ENCODE assay signal across 1 fruit fly cellular context in the genomic region with DNA sequence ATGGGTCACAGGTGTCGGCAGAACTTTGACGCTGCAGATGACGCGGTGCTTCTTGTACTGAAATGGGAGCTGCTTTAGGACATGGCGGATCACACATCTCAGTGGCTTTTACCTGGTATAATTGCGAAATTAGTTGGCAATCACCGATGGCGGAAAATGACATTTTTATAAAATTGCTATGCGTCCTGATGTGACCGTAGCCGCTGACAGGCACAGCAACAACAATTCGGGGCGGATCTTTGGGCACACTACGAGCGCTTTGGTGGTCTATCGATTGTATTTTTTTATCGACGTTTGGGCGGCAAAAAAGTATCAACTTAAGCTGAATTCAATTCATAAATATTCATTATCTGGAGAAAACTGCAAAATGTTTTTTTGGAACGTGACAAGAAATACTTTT.
A peak's percentile ranks its signal among the peaks of the same experiment; 100 is the strongest.
TF ChIP-seq lines count a peak whose summit lies in the region.

A gene (minus strand): TSS at position 223 of the 400 bp plus-strand sequence.

TF ChIP-seq in whole organism, embryonic, 481 proteins besides CTCF, POLR2A, EP300 and RAD21 (continued from another document):
- TF ChIP-seq CG8290 (GFP tag; optimal IDR thresholded peaks at IDR 0.05; lab: Kevin White, UChicago) (no peak), CG8290 (tag; optimal IDR thresholded peaks at IDR 0.05; lab: Kevin White, UChicago) (no peak), CG4328 (GFP tag; optimal IDR thresholded peaks at IDR 0.05; lab: Kevin White, UChicago) (no peak), CG18011 (GFP tag; optimal IDR thresholded peaks at IDR 0.05; lab: Kevin White, UChicago) (no peak), CG34422 (GFP tag; IDR thresholded peaks at IDR 0.05; lab: Robert Waterston, UW) (0 out of 3 replicates have a peak, but pooled peaks have one; percentile 17), Bteb2 (GFP tag; optimal IDR thresholded peaks at IDR 0.05; lab: Kevin White, UChicago) (no peak), Scr (GFP tag; IDR thresholded peaks at IDR 0.05; lab: Robert Waterston, UW; ENCODE audit: partially characterized antibody) (peak; percentile 60), CG2116 (GFP tag; optimal IDR thresholded peaks at IDR 0.05; lab: Kevin White, UChicago) (peak; percentile 68), CG9797 (GFP tag; optimal IDR thresholded peaks at IDR 0.05; lab: Kevin White, UChicago) (peak; percentile 95), CG4854 (GFP tag; optimal IDR thresholded peaks at IDR 0.05; lab: Kevin White, UChicago) (no peak), gfzf (GFP tag; optimal IDR thresholded peaks at IDR 0.05; lab: Kevin White, UChicago) (peak; percentile 79), CG4707 (GFP tag; optimal IDR thresholded peaks at IDR 0.05; lab: Kevin White, UChicago) (no peak), HmgZ (tag; optimal IDR thresholded peaks at IDR 0.05; lab: Kevin White, UChicago) (peak; percentile 47), otp (GFP tag; IDR thresholded peaks at IDR 0.05; lab: Robert Waterston, UW) (no peak)
TF ChIP-seq in whole organism, embryonic: peak in this region for 60.
